Fruit fly (Drosophila melanogaster) whole organism, pupa: ENCODE measurements around the gene CG31370.

Experiments used
- EcR ChIP-seq: fragments of 200-800 bp; sonication (Bioruptor generic); optimal IDR thresholded peaks from 3 replicates; lab custom pipeline; 2019; ENCODE audit warnings: missing biosample characterization, missing genetic modification characterization, mild to moderate bottlenecking, moderate library complexity, missing genetic modification reagents
- fd96Ca ChIP-seq: fragments of 200-800 bp; sonication (Bioruptor generic); IDR thresholded peaks from 3 replicates; pipeline ENCODE4 v1.3.6; 2022; ENCODE audit warnings: missing biosample characterization, missing genetic modification characterization

- TF ChIP-seq fd96Ca (GFP tag; lab: Robert Waterston, UW) (no peak), EcR (no peak)
Measured at dm6 chr3R:25285173-25285572, 17.1 kb upstream of the CG31370 start, which contains the start of gene CG31104.
